Fruit fly (Drosophila melanogaster) whole organism, embryonic: ENCODE measurements around the gene ND-MNLL.
A peak's percentile ranks its signal among the peaks of the same experiment; 100 is the strongest.

Experiments used
- Atf-2 ChIP-seq: fragments of 200-800 bp; sonication (Bioruptor generic); optimal IDR thresholded peaks from 2 replicates; lab custom pipeline; 2016; ENCODE audit warnings: missing biosample characterization, missing genetic modification characterization
- CG10366 ChIP-seq: fragments of 200-800 bp; sonication (Bioruptor generic); IDR thresholded peaks from 2 replicates; pipeline ENCODE4 v1.3.6; 2022; ENCODE audit warnings: missing biosample characterization, missing genetic modification characterization
- CG10979 ChIP-seq: fragments of 200-800 bp; sonication (Bioruptor generic); optimal IDR thresholded peaks from 2 replicates; lab custom pipeline; 2018; ENCODE audit warnings: missing biosample characterization, mild to moderate bottlenecking, missing genetic modification characterization, moderate library complexity
- CG11085 ChIP-seq: fragments of 200-800 bp; sonication (Bioruptor generic); IDR thresholded peaks from 2 replicates; pipeline ENCODE4 v1.3.6; 2022; ENCODE audit warnings: missing biosample characterization, missing genetic modification characterization
- CG12769 ChIP-seq: fragments of 200-800 bp; sonication (Bioruptor generic); optimal IDR thresholded peaks from 2 replicates; lab custom pipeline; 2019; ENCODE audit warnings: missing biosample characterization, mild to moderate bottlenecking, missing genetic modification characterization, moderate library complexity
- CG13287 ChIP-seq: fragments of 200-800 bp; sonication (Bioruptor generic); IDR thresholded peaks from 2 replicates; pipeline ENCODE4 v1.3.6; 2022; ENCODE audit warnings: missing biosample characterization, missing genetic modification characterization; ENCODE audit not compliant: partially characterized antibody
- CG15696 ChIP-seq: fragments of 200-800 bp; sonication (Bioruptor generic); optimal IDR thresholded peaks from 2 replicates; lab custom pipeline; 2019; ENCODE audit warnings: missing biosample characterization, mild to moderate bottlenecking, missing genetic modification characterization, moderate library complexity
- CG17912 ChIP-seq: fragments of 200-800 bp; sonication (Bioruptor generic); optimal IDR thresholded peaks from 2 replicates; lab custom pipeline; 2018; ENCODE audit warnings: missing biosample characterization, mild to moderate bottlenecking, missing genetic modification characterization
- CG18476 ChIP-seq: fragments of 200-800 bp; sonication (Bioruptor generic); optimal IDR thresholded peaks from 2 replicates; lab custom pipeline; 2016; ENCODE audit warnings: missing biosample characterization, mild to moderate bottlenecking, missing genetic modification characterization
- CG2712 ChIP-seq: fragments of 200-800 bp; optimal IDR thresholded peaks from 3 replicates; lab custom pipeline; 2019; ENCODE audit warnings: missing biosample characterization, mild to moderate bottlenecking, missing genetic modification characterization, moderate library complexity
- CG31365 ChIP-seq: fragments of 200-800 bp; sonication (Bioruptor generic); optimal IDR thresholded peaks from 2 replicates; lab custom pipeline; 2018; ENCODE audit warnings: missing biosample characterization, mild to moderate bottlenecking, missing genetic modification characterization
- CG4328 ChIP-seq: fragments of 200-800 bp; sonication (Bioruptor generic); optimal IDR thresholded peaks from 3 replicates; lab custom pipeline; 2017; ENCODE audit warnings: missing biosample characterization, missing genetic modification reagents, missing genetic modification characterization
- CG6254 ChIP-seq: fragments of 200-800 bp; sonication (Bioruptor generic); optimal IDR thresholded peaks from 3 replicates; lab custom pipeline; 2017; ENCODE audit warnings: mild to moderate bottlenecking, missing biosample characterization, missing genetic modification reagents, missing genetic modification characterization
- CG6683 ChIP-seq: fragments of 200-800 bp; sonication (Bioruptor generic); optimal IDR thresholded peaks from 2 replicates; lab custom pipeline; 2017; ENCODE audit warnings: missing biosample characterization, mild to moderate bottlenecking, missing genetic modification characterization, missing genetic modification reagents
- CG8290 ChIP-seq, 3 experiments: fragments of 200-800 bp; sonication (Bioruptor generic); optimal IDR thresholded peaks; 2 replicates each; lab custom pipeline; 2016 to 2019; ENCODE audit warnings: missing biosample characterization in 3 of 3, missing genetic modification characterization in 3 of 3, mild to moderate bottlenecking in 2 of 3, moderate library complexity in 1 of 3
- CG9609 ChIP-seq: fragments of 200-800 bp; sonication (Bioruptor generic); optimal IDR thresholded peaks from 3 replicates; lab custom pipeline; 2016; ENCODE audit warnings: missing biosample characterization, missing genetic modification characterization
- CG9817 ChIP-seq: fragments of 200-800 bp; sonication (Bioruptor generic); optimal IDR thresholded peaks from 2 replicates; lab custom pipeline; 2018; ENCODE audit warnings: missing biosample characterization, mild to moderate bottlenecking, missing genetic modification characterization, moderate library complexity
- CG9932 ChIP-seq: fragments of 200-800 bp; sonication (Bioruptor generic); IDR thresholded peaks from 2 replicates; pipeline ENCODE4 v1.3.6; 2022; ENCODE audit warnings: missing biosample characterization, missing genetic modification characterization
- Chrac-16 ChIP-seq: fragments of 200-800 bp; sonication (Bioruptor generic); optimal IDR thresholded peaks from 3 replicates; lab custom pipeline; 2016; ENCODE audit warnings: missing biosample characterization, missing genetic modification characterization
- NC2β ChIP-seq: fragments of 200-800 bp; sonication (Bioruptor generic); optimal IDR thresholded peaks from 2 replicates; lab custom pipeline; 2016; ENCODE audit warnings: missing biosample characterization, missing genetic modification characterization
- NfI ChIP-seq: fragments of 200-800 bp; sonication (Bioruptor generic); optimal IDR thresholded peaks from 3 replicates; lab custom pipeline; 2018; ENCODE audit warnings: missing biosample characterization, mild to moderate bottlenecking, missing genetic modification characterization, moderate library complexity
- Oaz ChIP-seq: fragments of 200-800 bp; sonication (Bioruptor generic); IDR thresholded peaks from 2 replicates; pipeline ENCODE4 v1.3.6; 2022; ENCODE audit warnings: missing biosample characterization, missing genetic modification characterization
- Opbp ChIP-seq: fragments of 200-800 bp; sonication (Bioruptor generic); IDR thresholded peaks from 3 replicates; pipeline ENCODE4 v1.3.6; 2022; ENCODE audit warnings: missing biosample characterization, missing genetic modification characterization; ENCODE audit not compliant: partially characterized antibody
- Sry-δ ChIP-seq: fragments of 200-800 bp; sonication (Bioruptor generic); optimal IDR thresholded peaks from 2 replicates; lab custom pipeline; 2016; ENCODE audit warnings: missing biosample characterization, missing genetic modification characterization
- Stat92E ChIP-seq, 3 experiments: fragments of >200 bp in 2 of 3; fragments of 200-800 bp in 1 of 3; sonication (Bioruptor generic) in 1 of 3; optimal IDR thresholded peaks; 2 replicates each; lab custom pipeline; 2017 to 2019; ENCODE audit warnings: missing biosample characterization in 3 of 3, missing genetic modification characterization in 3 of 3, mild to moderate bottlenecking in 1 of 3, moderate library complexity in 1 of 3
- Xrp1 ChIP-seq: fragments of 200-800 bp; sonication (Bioruptor generic); IDR thresholded peaks from 2 replicates; pipeline ENCODE4 v1.3.6; 2022; ENCODE audit warnings: missing biosample characterization, missing genetic modification characterization
- ase ChIP-seq: fragments of 200-800 bp; sonication (Bioruptor generic); IDR thresholded peaks from 3 replicates; pipeline ENCODE4 v1.3.6; 2022; ENCODE audit warnings: missing biosample characterization, missing genetic modification characterization
- az2 ChIP-seq: fragments of 200-800 bp; sonication (Bioruptor generic); optimal IDR thresholded peaks from 3 replicates; lab custom pipeline; 2016; ENCODE audit warnings: missing biosample characterization, missing genetic modification characterization
- bigmax ChIP-seq: fragments of 200-800 bp; sonication (Bioruptor generic); optimal IDR thresholded peaks from 2 replicates; lab custom pipeline; 2018; ENCODE audit warnings: missing biosample characterization, mild to moderate bottlenecking, missing genetic modification characterization
- cg ChIP-seq: fragments of 200-800 bp; sonication (Bioruptor generic); optimal IDR thresholded peaks from 3 replicates; lab custom pipeline; 2019; ENCODE audit warnings: missing biosample characterization, mild to moderate bottlenecking, missing genetic modification characterization, moderate library complexity
- corto ChIP-seq: fragments of 200-800 bp; sonication (Bioruptor generic); optimal IDR thresholded peaks from 2 replicates; lab custom pipeline; 2016; ENCODE audit warnings: missing biosample characterization, mild to moderate bottlenecking, missing genetic modification characterization, moderate library complexity
- crol ChIP-seq: fragments of 200-800 bp; sonication (Bioruptor generic); IDR thresholded peaks from 2 replicates; pipeline ENCODE4 v1.3.6; 2022; ENCODE audit warnings: missing biosample characterization, missing genetic modification characterization
- dan ChIP-seq: fragments of 200-800 bp; sonication (Bioruptor generic); IDR thresholded peaks from 2 replicates; pipeline ENCODE4 v1.3.6; 2022; ENCODE audit warnings: missing biosample characterization, missing genetic modification characterization
- ems ChIP-seq: fragments of 200-800 bp; sonication (Bioruptor generic); optimal IDR thresholded peaks from 3 replicates; lab custom pipeline; 2016; ENCODE audit warnings: missing biosample characterization, missing genetic modification characterization
- fd64A ChIP-seq: fragments of 200-800 bp; sonication (Bioruptor generic); optimal IDR thresholded peaks from 3 replicates; lab custom pipeline; 2018; ENCODE audit warnings: missing biosample characterization, mild to moderate bottlenecking, missing genetic modification characterization
- fd96Cb ChIP-seq: fragments of 200-800 bp; sonication (Bioruptor generic); optimal IDR thresholded peaks from 2 replicates; lab custom pipeline; 2018; ENCODE audit warnings: missing biosample characterization, mild to moderate bottlenecking, missing genetic modification characterization, moderate library complexity
- lilli ChIP-seq: fragments of 200-800 bp; sonication (Bioruptor generic); optimal IDR thresholded peaks from 3 replicates; lab custom pipeline; 2016; ENCODE audit warnings: missing biosample characterization, missing genetic modification characterization
- nerfin-1 ChIP-seq: fragments of 200-800 bp; sonication (Bioruptor generic); optimal IDR thresholded peaks from 3 replicates; lab custom pipeline; 2019; ENCODE audit warnings: missing biosample characterization, mild to moderate bottlenecking, missing genetic modification characterization, moderate library complexity
- pan ChIP-seq, 4 experiments: fragments of >200 bp in 3 of 4; fragments of 200-800 bp in 1 of 4; sonication (Bioruptor generic) in 1 of 4; optimal IDR thresholded peaks in 3 of 4; IDR thresholded peaks in 1 of 4; 2 replicates each; pipeline versions ENCODE4 v1.3.6 to Lab custom; 2017 to 2022; ENCODE audit warnings: missing biosample characterization in 2 of 4, missing genetic modification characterization in 2 of 4, mixed read lengths in 1 of 4
- pb ChIP-seq: fragments of 200-800 bp; sonication (Bioruptor generic); optimal IDR thresholded peaks from 3 replicates; lab custom pipeline; 2016; ENCODE audit warnings: missing biosample characterization, missing genetic modification characterization
- sd ChIP-seq: fragments of 200-800 bp; sonication (Bioruptor generic); optimal IDR thresholded peaks from 3 replicates; lab custom pipeline; 2018; ENCODE audit warnings: missing biosample characterization, mild to moderate bottlenecking, missing genetic modification characterization, moderate library complexity
- sima ChIP-seq: fragments of 200-800 bp; sonication (Bioruptor generic); optimal IDR thresholded peaks from 2 replicates; lab custom pipeline; 2016; ENCODE audit warnings: missing biosample characterization, missing genetic modification characterization
- slou ChIP-seq: fragments of 200-800 bp; sonication (Bioruptor generic); optimal IDR thresholded peaks from 3 replicates; lab custom pipeline; 2016; ENCODE audit warnings: missing biosample characterization, missing genetic modification characterization
- sug ChIP-seq: fragments of 200-800 bp; optimal IDR thresholded peaks from 2 replicates; lab custom pipeline; 2019; ENCODE audit warnings: missing biosample characterization, mild to moderate bottlenecking, missing genetic modification characterization, moderate library complexity
- usp ChIP-seq: fragments of >200 bp; optimal IDR thresholded peaks from 2 replicates; lab custom pipeline; 2017; ENCODE audit warnings: missing biosample characterization, missing genetic modification characterization
- vfl ChIP-seq: fragments of 200-800 bp; sonication (Bioruptor generic); optimal IDR thresholded peaks from 2 replicates; lab custom pipeline; 2016; ENCODE audit warnings: missing biosample characterization, missing genetic modification characterization
- wdn ChIP-seq: fragments of 200-800 bp; sonication (Bioruptor generic); IDR thresholded peaks from 2 replicates; pipeline ENCODE4 v1.3.6; 2022; ENCODE audit warnings: missing biosample characterization, missing genetic modification characterization
- z ChIP-seq: fragments of 200-800 bp; sonication (Bioruptor generic); IDR thresholded peaks from 3 replicates; pipeline ENCODE4 v1.3.6; 2022; ENCODE audit warnings: missing biosample characterization, missing genetic modification characterization

ND-MNLL gene

DNA sequence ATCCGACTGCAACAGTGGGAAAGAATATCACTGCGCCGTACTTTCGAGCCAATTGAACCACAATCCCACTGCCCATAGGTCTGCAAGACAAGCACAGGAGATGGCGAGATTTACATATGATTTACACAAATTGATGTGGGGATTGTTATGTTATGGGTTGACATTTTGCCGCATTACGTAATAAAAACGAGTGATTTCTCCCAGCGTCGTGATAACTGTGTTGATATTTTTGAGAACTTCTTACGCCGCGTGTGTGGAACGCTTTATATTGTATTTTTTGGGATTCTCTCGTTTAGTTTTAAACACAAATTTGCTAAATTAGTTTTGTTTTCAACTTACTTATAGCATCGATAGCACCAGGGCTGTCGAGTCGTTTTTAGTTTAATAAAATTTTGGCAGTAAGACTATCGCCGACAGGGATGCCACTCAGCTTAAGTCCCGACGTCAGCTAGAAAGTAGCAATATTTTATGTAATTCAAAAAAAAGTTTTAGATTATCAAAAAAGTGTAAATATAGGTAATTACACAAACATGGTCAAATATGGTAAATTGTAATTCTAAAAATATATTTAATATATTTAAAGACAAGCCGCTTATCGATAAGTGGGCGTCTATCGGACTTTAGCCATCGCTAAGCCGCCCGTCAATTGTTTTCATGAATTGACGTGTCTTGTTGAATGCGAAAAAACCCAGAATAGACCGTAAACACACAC is at the start of gene ND-MNLL, which contains the start of the genes CG45089 and p115 (continued):
- TF ChIP-seq CG6254 (GFP tag; lab: Kevin White, UChicago) (peak; percentile 1), bigmax (GFP tag; lab: Kevin White, UChicago) (no peak), ems (GFP tag; lab: Kevin White, UChicago) (peak; percentile 10), NC2β (GFP tag; lab: Kevin White, UChicago) (peak; percentile 12), CG15696 (tag; lab: Kevin White, UChicago) (peak; percentile 73), pb (no peak), Chrac-16 (peak; percentile 68), Xrp1 (GFP tag; lab: Robert Waterston, UW) (peak; percentile 57; the same call in 1 of the 2 replicates), corto (GFP tag; lab: Kevin White, UChicago) (peak; percentile 43), Sry-δ (GFP tag; lab: Kevin White, UChicago) (peak; percentile 78), vfl (GFP tag; lab: Kevin White, UChicago) (peak; percentile 45), fd96Cb (tag; lab: Kevin White, UChicago) (peak; percentile 26), ase (GFP tag; lab: Robert Waterston, UW) (no peak), CG6683 (peak; percentile 0), NfI (GFP tag; lab: Kevin White, UChicago) (peak; percentile 43), z (GFP tag; lab: Robert Waterston, UW) (no peak), lilli (GFP tag; lab: Kevin White, UChicago) (peak; percentile 81), CG9932 (GFP tag; lab: Robert Waterston, UW) (peak; percentile 84), CG10366 (GFP tag; lab: Robert Waterston, UW) (peak; percentile 46), usp (GFP tag; lab: Kevin White, UChicago) (no peak), CG9609 (GFP tag; lab: Kevin White, UChicago) (peak; percentile 7), pan (optimal IDR thresholded peaks at IDR 0.05; lab: Kevin White, UChicago) (no peak), pan (GFP tag; optimal IDR thresholded peaks at IDR 0.05 in 1 of 2, IDR thresholded peaks at IDR 0.05 in 1 of 2) (peak in 1 of 2 experiments; percentile 20), slou (GFP tag; lab: Kevin White, UChicago) (peak; percentile 26), CG10979 (tag; lab: Kevin White, UChicago) (peak; percentile 50), fd64A (GFP tag; lab: Kevin White, UChicago) (no peak), CG11085 (0 out of 2 replicates have a peak, but pooled peaks have one; percentile 11), CG18476 (GFP tag; lab: Kevin White, UChicago) (peak; percentile 33), CG13287 (GFP tag; lab: Robert Waterston, UW) (peak; percentile 81), CG9817 (peak; percentile 62), az2 (GFP tag; lab: Kevin White, UChicago) (peak; percentile 55), crol (GFP tag; lab: Robert Waterston, UW) (no peak), Opbp (GFP tag; lab: Robert Waterston, UW) (no peak; the same call in 2 of the 3 replicates), sima (GFP tag; lab: Kevin White, UChicago) (no peak), Oaz (peak; percentile 26; the same call in 1 of the 2 replicates), Stat92E (GFP tag; optimal IDR thresholded peaks at IDR 0.05; lab: Kevin White, UChicago) (no peak), dan (GFP tag; lab: Robert Waterston, UW) (no peak), Atf-2 (no peak), CG17912 (no peak), cg (GFP tag; lab: Kevin White, UChicago) (no peak), wdn (GFP tag; lab: Robert Waterston, UW) (0 out of 2 replicates have a peak, but pooled peaks have one; percentile 40), CG31365 (tag; lab: Kevin White, UChicago) (no peak), CG4328 (GFP tag; lab: Kevin White, UChicago) (peak; percentile 63), CG12769 (tag; lab: Kevin White, UChicago) (no peak), CG2712 (tag; lab: Kevin White, UChicago) (peak; percentile 81), CG8290 (GFP tag; optimal IDR thresholded peaks at IDR 0.05; lab: Kevin White, UChicago) (peak; percentile 70), CG8290 (tag; optimal IDR thresholded peaks at IDR 0.05; lab: Kevin White, UChicago) (no peak), nerfin-1 (peak; percentile 41), sd (peak; percentile 13), sug (tag; lab: Kevin White, UChicago) (peak; percentile 65)
